Worm (Caenorhabditis elegans): ENCODE data around the gene rdl-1.

Gene rdl-1

DNA sequence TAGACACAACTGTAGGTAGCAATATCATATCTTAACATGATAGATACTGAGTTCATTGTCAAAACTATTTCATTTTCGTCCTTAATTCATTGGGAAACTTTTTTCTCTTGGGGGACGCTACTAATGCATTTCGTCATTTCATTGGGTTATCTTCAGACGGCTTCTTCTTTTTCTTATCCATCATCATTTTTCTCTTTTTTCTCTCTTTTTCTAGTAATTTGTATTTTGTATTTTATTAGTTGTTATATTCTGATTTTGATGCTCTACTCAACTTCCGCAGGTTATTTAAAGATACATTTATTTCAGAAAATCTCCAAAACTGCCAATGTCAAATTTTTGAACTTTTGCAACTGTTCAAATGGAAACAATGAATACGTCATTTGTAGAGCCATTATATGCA, 26.5 kb downstream of the rdl-1 start, which contains the start of gene npr-35:
npr-35 (plus strand) TSS at position 301 of the 400 bp plus-strand sequence.
- TF ChIP-seq pha-4 (tag; optimal IDR thresholded peaks at IDR 0.05), result no peak
- no peak for TF ChIP-seq ceh-9 (tag; optimal IDR thresholded peaks at IDR 0.05)
- no peak for TF ChIP-seq fkh-10 (GFP tag; optimal IDR thresholded peaks at IDR 0.05)
- TF ChIP-seq lin-15B (tag; optimal IDR thresholded peaks at IDR 0.05), result no peak
- TF ChIP-seq daf-12 (tag; optimal IDR thresholded peaks at IDR 0.05), result no peak

DNA sequence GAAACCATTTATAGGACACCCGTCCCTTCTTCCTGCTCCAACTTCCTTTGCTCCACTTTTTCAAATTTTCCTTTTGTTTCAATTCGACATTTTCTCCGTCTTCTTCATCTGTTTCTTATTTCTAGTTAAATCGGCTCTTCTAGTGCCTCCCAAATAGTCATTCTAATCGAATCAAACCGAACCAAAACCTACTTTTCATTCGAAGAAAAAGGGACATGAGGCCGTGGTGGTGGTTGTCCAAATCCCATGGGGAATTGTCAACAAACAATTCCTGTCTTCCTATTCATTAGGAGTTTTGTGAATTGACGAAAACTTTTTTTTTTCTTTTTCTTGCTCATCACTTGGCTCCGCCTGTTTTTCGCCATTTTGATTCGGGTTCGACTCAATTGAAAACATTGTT, 33.4 kb downstream of the rdl-1 start:
- TF ChIP-seq elt-3 (tag; optimal IDR thresholded peaks at IDR 0.05) (no peak), lin-15B (tag; optimal IDR thresholded peaks at IDR 0.05) (no peak), elt-1 (tag; optimal IDR thresholded peaks at IDR 0.05) (no peak), ceh-82 (tag; optimal IDR thresholded peaks at IDR 0.05) (no peak), lsy-12 (tag; optimal IDR thresholded peaks at IDR 0.05) (no peak), fos-1 (tag; optimal IDR thresholded peaks at IDR 0.05) (no peak), nhr-25 (tag; optimal IDR thresholded peaks at IDR 0.05) (no peak), nhr-23 (tag; optimal IDR thresholded peaks at IDR 0.05) (no peak), tbx-2 (tag; optimal IDR thresholded peaks at IDR 0.05) (no peak), nhr-76 (tag; optimal IDR thresholded peaks at IDR 0.05) (no peak), ceh-28 (tag; optimal IDR thresholded peaks at IDR 0.05) (no peak), fkh-10 (GFP tag; optimal IDR thresholded peaks at IDR 0.05) (no peak), pha-4 (tag; optimal IDR thresholded peaks at IDR 0.05) (no peak), sea-2 (GFP tag; optimal IDR thresholded peaks at IDR 0.05) (no peak), hmg-11 (tag; optimal IDR thresholded peaks at IDR 0.05) (no peak), nhr-12 (tag; optimal IDR thresholded peaks at IDR 0.05) (no peak), lin-39 (tag; optimal IDR thresholded peaks at IDR 0.05) (no peak), mml-1 (tag; optimal IDR thresholded peaks at IDR 0.05) (no peak), jun-1 (tag; optimal IDR thresholded peaks at IDR 0.05) (no peak)

DNA sequence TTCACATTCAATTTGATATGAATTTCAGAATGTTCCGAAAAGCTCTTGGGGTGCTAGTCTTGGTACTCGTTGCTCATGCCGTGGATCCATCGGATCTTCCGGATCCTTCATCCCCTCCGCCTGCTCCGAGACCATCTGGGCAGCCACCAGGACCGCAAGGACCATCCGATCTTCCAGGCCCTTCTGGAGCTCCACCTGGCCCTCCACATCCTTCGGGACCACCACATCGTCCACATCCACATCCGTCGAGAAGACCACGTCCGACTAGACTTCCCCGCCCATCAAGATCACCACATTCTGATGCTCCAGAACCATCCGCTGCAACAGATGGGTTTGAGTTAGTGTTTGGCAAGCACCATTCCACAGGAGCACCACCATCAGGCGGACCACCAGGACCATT, 35.4 kb downstream of the rdl-1 start, which contains the start of gene clx-1:
clx-1 (plus strand) TSS at position 30 of the 400 bp plus-strand sequence.
- TF ChIP-seq zag-1 (tag; optimal IDR thresholded peaks at IDR 0.05) (no peak), elt-3 (tag; optimal IDR thresholded peaks at IDR 0.05) (no peak), mdl-1 (tag; optimal IDR thresholded peaks at IDR 0.05) (no peak), R02D3.7 (tag; optimal IDR thresholded peaks at IDR 0.05) (no peak), nhr-76 (tag; optimal IDR thresholded peaks at IDR 0.05) (no peak), nhr-25 (tag; optimal IDR thresholded peaks at IDR 0.05) (no peak), nfya-1 (tag; optimal IDR thresholded peaks at IDR 0.05; ENCODE audit: insufficient read depth) (no peak), ama-1 (optimal IDR thresholded peaks at IDR 0.05) (no peak), ceh-9 (tag; optimal IDR thresholded peaks at IDR 0.05) (no peak), ceh-82 (tag; optimal IDR thresholded peaks at IDR 0.05) (no peak)

DNA sequence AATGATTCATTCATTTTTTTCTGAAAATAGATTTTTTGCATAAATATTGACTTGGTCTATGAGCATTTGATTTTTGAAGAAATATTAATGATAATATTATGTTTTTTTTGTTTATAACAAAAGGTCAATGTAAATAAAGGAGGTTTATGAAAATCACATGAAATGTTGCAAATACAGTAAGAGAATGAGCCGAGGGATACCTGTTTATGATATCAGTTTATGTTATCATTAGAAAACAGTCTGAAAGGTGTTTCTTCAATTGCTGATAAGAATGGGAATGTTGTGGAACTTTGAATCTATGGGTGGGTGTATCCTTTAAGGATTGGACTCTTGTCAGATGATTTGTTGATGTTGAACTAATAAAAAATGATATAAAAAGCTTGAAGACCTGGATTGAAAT, 35.9 kb downstream of the rdl-1 start:
- TF ChIP-seq eor-1 (tag; optimal IDR thresholded peaks at IDR 0.05), result no peak
- TF ChIP-seq ztf-11 (tag; optimal IDR thresholded peaks at IDR 0.05), result no peak
- no peak for TF ChIP-seq egl-27 (tag; optimal IDR thresholded peaks at IDR 0.05)
- no peak for TF ChIP-seq ceh-16 (tag; optimal IDR thresholded peaks at IDR 0.05)
- TF ChIP-seq ZK546.5 (tag; optimal IDR thresholded peaks at IDR 0.05), result no peak
- no peak for TF ChIP-seq nhr-237 (tag; optimal IDR thresholded peaks at IDR 0.05)
- TF ChIP-seq aly-2 (tag; optimal IDR thresholded peaks at IDR 0.05), result no peak
- no peak for TF ChIP-seq fos-1 (tag; optimal IDR thresholded peaks at IDR 0.05)
- no peak for TF ChIP-seq hmg-11 (tag; optimal IDR thresholded peaks at IDR 0.05)
- TF ChIP-seq zag-1 (tag; optimal IDR thresholded peaks at IDR 0.05), result no peak

DNA sequence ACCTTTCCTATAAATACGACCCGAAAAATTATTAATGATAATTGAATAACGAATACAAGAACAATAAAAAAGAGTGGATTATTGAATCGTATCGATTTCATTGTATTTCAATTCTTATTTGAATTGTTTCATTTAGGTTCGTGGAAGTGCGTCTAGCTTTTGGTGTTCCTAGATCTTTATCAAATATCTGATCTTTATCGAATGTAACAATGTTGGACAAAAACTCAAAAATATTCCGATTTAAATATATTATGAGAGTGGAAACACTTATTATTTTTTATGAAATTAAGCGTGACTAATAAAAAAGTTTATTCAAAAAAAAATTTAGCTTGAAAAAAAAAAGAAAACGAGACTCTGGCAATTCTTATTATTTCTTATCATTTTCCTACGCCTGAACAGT, 38.1 kb downstream of the rdl-1 start, which contains the start of the genes C50F7.9 and C50F7.3:
C50F7.9 (minus strand) TSS at position 101 of the 400 bp plus-strand sequence.
C50F7.3 (plus strand) TSS at position 370 of the 400 bp plus-strand sequence.
- TF ChIP-seq lsy-12 (tag; optimal IDR thresholded peaks at IDR 0.05) (no peak), nhr-43 (tag; optimal IDR thresholded peaks at IDR 0.05; ENCODE audit: poor library complexity, severe bottlenecking) (no peak), daf-12 (tag; optimal IDR thresholded peaks at IDR 0.05) (no peak), unc-39 (tag; optimal IDR thresholded peaks at IDR 0.05) (no peak), mdl-1 (tag; optimal IDR thresholded peaks at IDR 0.05) (no peak), ceh-82 (tag; optimal IDR thresholded peaks at IDR 0.05) (no peak)
